Worm (Caenorhabditis elegans) whole organism, early embryonic: ENCODE measurements around the gene sdc-3.

ENCODE experiments used
- ama-1 ChIP-seq: fragments of 150-350 bp; optimal IDR thresholded peaks from 2 replicates; lab custom pipeline; 2014
- ceh-13 ChIP-seq: fragments of 200-800 bp; sonication (Bioruptor generic); optimal IDR thresholded peaks from 2 replicates; lab custom pipeline; 2018; ENCODE audit warnings: mild to moderate bottlenecking, missing genetic modification characterization, missing compliant biosample characterization
- ets-7 ChIP-seq: sonication (generic microtip); optimal IDR thresholded peaks from 2 replicates; lab custom pipeline; 2016; ENCODE audit warnings: missing genotype, missing genetic modification characterization, missing compliant biosample characterization
- flt-1 ChIP-seq: fragments of 200-800 bp; sonication (Bioruptor generic); IDR thresholded peaks from 2 replicates; pipeline ENCODE4 v1.3.6; 2022; ENCODE audit warnings: missing genetic modification characterization, missing compliant biosample characterization
- hmbx-1 ChIP-seq: sonication (generic microtip); optimal IDR thresholded peaks from 2 replicates; lab custom pipeline; 2016; ENCODE audit warnings: mild to moderate bottlenecking, missing genetic modification characterization, missing compliant biosample characterization
- hnd-1 ChIP-seq: sonication (generic microtip); optimal IDR thresholded peaks from 2 replicates; lab custom pipeline; 2016; ENCODE audit warnings: missing genetic modification characterization, missing compliant biosample characterization
- sea-1 ChIP-seq: fragments of 200-800 bp; sonication (Bioruptor generic); conservative IDR thresholded peaks from 2 replicates; pipeline ENCODE4 v1.3.6; 2022; ENCODE audit warnings: missing genetic modification characterization, missing compliant biosample characterization
- tbx-11 ChIP-seq: fragments of 200-800 bp; sonication (Bioruptor generic); IDR thresholded peaks from 2 replicates; pipeline ENCODE4 v1.3.6; 2022; ENCODE audit warnings: missing genetic modification characterization, missing compliant biosample characterization
- tbx-37 ChIP-seq: fragments of 200-800 bp; sonication (Bioruptor generic); conservative IDR thresholded peaks from 2 replicates; pipeline ENCODE4 v1.3.6; 2022; ENCODE audit warnings: missing genetic modification reagents, missing genetic modification characterization, missing compliant biosample characterization
- tra-4 ChIP-seq: sonication (generic microtip); optimal IDR thresholded peaks from 2 replicates; lab custom pipeline; 2017; ENCODE audit warnings: missing genetic modification characterization, missing compliant biosample characterization

DNA sequence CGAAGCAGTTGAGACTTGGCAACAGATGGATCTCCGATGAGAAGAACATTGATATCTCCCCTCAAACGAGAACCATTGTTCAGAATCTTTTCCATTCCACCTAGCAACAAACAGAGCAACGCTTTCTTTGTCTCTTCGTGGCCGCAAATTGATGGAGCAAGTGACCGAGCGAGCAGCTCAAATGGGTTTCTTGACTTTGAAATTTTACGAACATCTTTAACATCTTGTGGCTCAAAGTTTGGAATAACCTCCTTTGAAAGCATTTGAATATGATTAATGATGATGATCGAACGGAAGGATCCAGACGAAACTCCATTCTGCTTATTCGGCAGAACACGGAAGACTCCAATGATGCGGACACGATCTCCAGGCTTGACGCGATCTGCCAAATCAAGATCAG is 10.4 kb upstream of the sdc-3 start:
- TF ChIP-seq ama-1 (lab: Kevin White, UChicago) (no peak), ets-7 (tag; lab: Kevin White, UChicago) (no peak), ceh-13 (GFP tag; lab: Kevin White, UChicago) (no peak), tbx-11 (GFP tag; lab: Robert Waterston, UW) (no peak), hnd-1 (tag; lab: Kevin White, UChicago) (no peak), tbx-37 (GFP tag; lab: Robert Waterston, UW) (no peak), flt-1 (GFP tag; lab: Robert Waterston, UW) (no peak), sea-1 (no peak), hmbx-1 (tag; lab: Kevin White, UChicago) (no peak), tra-4 (tag; lab: Kevin White, UChicago) (no peak)
